Fruit fly (Drosophila melanogaster): ENCODE results near the gene CG6321.

DNA sequence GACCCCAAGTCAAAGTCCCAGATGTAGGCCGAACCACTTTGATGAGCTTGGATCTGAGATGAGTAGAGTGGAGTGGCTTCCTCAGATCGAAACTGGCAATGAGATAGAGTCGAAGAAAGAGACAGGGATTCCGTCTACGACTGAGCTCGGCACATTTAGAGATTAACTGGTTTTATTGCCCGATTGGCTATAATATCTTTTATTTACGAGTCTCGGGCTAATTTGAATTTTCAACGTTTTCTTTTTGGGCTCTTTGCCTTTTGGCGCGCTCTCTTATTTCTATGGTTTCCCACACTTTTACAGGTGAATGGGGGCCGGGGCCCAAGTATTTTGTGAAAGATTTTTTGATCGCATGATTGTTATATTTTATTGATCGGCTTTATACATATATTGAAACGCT lies 45.8 kb downstream of the CG6321 start:
- TF ChIP-seq sv (GFP tag; optimal IDR thresholded peaks at IDR 0.05), result no peak
- no peak for TF ChIP-seq Dif (GFP tag; optimal IDR thresholded peaks at IDR 0.05; ENCODE audit: partially characterized antibody)
- TF ChIP-seq usp (GFP tag; optimal IDR thresholded peaks at IDR 0.05), result no peak
- TF ChIP-seq GATAd (GFP tag; optimal IDR thresholded peaks at IDR 0.05), result no peak
- TF ChIP-seq Hr78 (GFP tag; optimal IDR thresholded peaks at IDR 0.05), result no peak
- no peak for TF ChIP-seq Myc (optimal IDR thresholded peaks at IDR 0.05)
- TF ChIP-seq Abd-B (GFP tag; optimal IDR thresholded peaks at IDR 0.05), result no peak
